Fruit fly (Drosophila melanogaster) whole organism, embryonic: ENCODE data around the gene Cby.

Experiments
- Asciz ChIP-seq: fragments of 200-800 bp; sonication (Bioruptor generic); optimal IDR thresholded peaks from 2 replicates; lab custom pipeline; 2017; ENCODE audit warnings: missing biosample characterization, mild to moderate bottlenecking, missing genetic modification characterization, missing genetic modification reagents
- Atf3 ChIP-seq: fragments of 200-800 bp; sonication (Bioruptor generic); optimal IDR thresholded peaks from 3 replicates; lab custom pipeline; 2016; ENCODE audit warnings: missing biosample characterization, missing genetic modification characterization
- Awh ChIP-seq: fragments of 200-800 bp; sonication (Bioruptor generic); IDR thresholded peaks from 2 replicates; pipeline ENCODE4, ENCODE4 v1.3.6; 2022; ENCODE audit warnings: missing biosample characterization, missing genetic modification characterization
- Bdp1 ChIP-seq: fragments of 200-800 bp; sonication (Bioruptor generic); optimal IDR thresholded peaks from 3 replicates; lab custom pipeline; 2016; ENCODE audit warnings: missing biosample characterization, missing genetic modification characterization
- Blimp-1 ChIP-seq: fragments of 200-800 bp; sonication (Bioruptor generic); optimal IDR thresholded peaks from 3 replicates; lab custom pipeline; 2018; ENCODE audit warnings: missing biosample characterization, missing genetic modification characterization, mild to moderate bottlenecking, moderate library complexity, missing genetic modification reagents
- CG10462 ChIP-seq: fragments of 200-800 bp; sonication (Bioruptor generic); optimal IDR thresholded peaks from 2 replicates; lab custom pipeline; 2016; ENCODE audit warnings: missing biosample characterization, missing genetic modification characterization
- CG12071 ChIP-seq: fragments of 200-800 bp; sonication (Bioruptor generic); optimal IDR thresholded peaks from 3 replicates; lab custom pipeline; 2018; ENCODE audit warnings: missing biosample characterization, mild to moderate bottlenecking, missing genetic modification characterization
- CG12236 ChIP-seq: fragments of 200-800 bp; sonication (Bioruptor generic); optimal IDR thresholded peaks from 2 replicates; lab custom pipeline; 2016; ENCODE audit warnings: missing biosample characterization, missing genetic modification characterization
- CG12659 ChIP-seq: fragments of 200-800 bp; sonication (Bioruptor generic); optimal IDR thresholded peaks from 3 replicates; lab custom pipeline; 2017; ENCODE audit warnings: mild to moderate bottlenecking, missing biosample characterization, missing genetic modification reagents, missing genetic modification characterization
- CG12744 ChIP-seq: fragments of 200-800 bp; sonication (Bioruptor generic); optimal IDR thresholded peaks from 2 replicates; lab custom pipeline; 2016; ENCODE audit warnings: missing biosample characterization, missing genetic modification characterization
- CG1792 ChIP-seq: fragments of 200-800 bp; sonication (Bioruptor generic); optimal IDR thresholded peaks from 2 replicates; lab custom pipeline; 2016; ENCODE audit warnings: missing biosample characterization, missing genetic modification characterization
- CG18599 ChIP-seq: fragments of 200-800 bp; sonication (Bioruptor generic); optimal IDR thresholded peaks from 3 replicates; lab custom pipeline; 2017; ENCODE audit warnings: missing biosample characterization, missing genetic modification characterization, mild to moderate bottlenecking, moderate library complexity, missing genetic modification reagents
- CG2116 ChIP-seq: fragments of 200-800 bp; sonication (Bioruptor generic); optimal IDR thresholded peaks from 3 replicates; lab custom pipeline; 2018; ENCODE audit warnings: missing biosample characterization, mild to moderate bottlenecking, missing genetic modification characterization
- CG2120 ChIP-seq: fragments of 200-800 bp; sonication (Bioruptor generic); optimal IDR thresholded peaks from 3 replicates; lab custom pipeline; 2016; ENCODE audit warnings: missing biosample characterization, missing genetic modification characterization
- CG2129 ChIP-seq: fragments of 200-800 bp; sonication (Bioruptor generic); IDR thresholded peaks from 2 replicates; pipeline ENCODE4 v1.3.6; 2022; ENCODE audit warnings: missing biosample characterization, missing genetic modification characterization; ENCODE audit not compliant: partially characterized antibody
- CG31224 ChIP-seq: fragments of 200-800 bp; sonication (Bioruptor generic); IDR thresholded peaks from 2 replicates; pipeline ENCODE4 v1.3.6; 2022; ENCODE audit warnings: missing biosample characterization, missing genetic modification characterization
- CG34224 ChIP-seq: fragments of 200-800 bp; sonication (Bioruptor generic); IDR thresholded peaks from 3 replicates; pipeline ENCODE4 v1.3.6; 2022; ENCODE audit warnings: missing biosample characterization, missing genetic modification characterization; ENCODE audit not compliant: partially characterized antibody
- CG3847 ChIP-seq: fragments of 200-800 bp; sonication (Bioruptor generic); IDR thresholded peaks from 2 replicates; pipeline ENCODE4 v1.3.6; 2022; ENCODE audit warnings: missing biosample characterization, missing genetic modification characterization
- CG4730 ChIP-seq: fragments of 200-800 bp; sonication (Bioruptor generic); IDR thresholded peaks from 2 replicates; pipeline ENCODE4 v1.3.6; 2022; ENCODE audit warnings: missing biosample characterization, missing genetic modification characterization
- CG6791 ChIP-seq: fragments of 200-800 bp; sonication (Bioruptor generic); IDR thresholded peaks from 3 replicates; pipeline ENCODE4 v1.3.6; 2022; ENCODE audit warnings: missing biosample characterization, missing genetic modification characterization; ENCODE audit not compliant: partially characterized antibody
- CG7357 ChIP-seq: fragments of 200-800 bp; sonication (Bioruptor generic); IDR thresholded peaks from 3 replicates; pipeline ENCODE4 v1.3.6; 2022; ENCODE audit warnings: missing biosample characterization, missing genetic modification characterization
- CG7786 ChIP-seq: fragments of 200-800 bp; sonication (Bioruptor generic); optimal IDR thresholded peaks from 2 replicates; lab custom pipeline; 2016; ENCODE audit warnings: missing biosample characterization, missing genetic modification characterization
- CG8478 ChIP-seq: fragments of >200 bp; optimal IDR thresholded peaks from 2 replicates; lab custom pipeline; 2018
- CG9437 ChIP-seq: fragments of 200-800 bp; sonication (Bioruptor generic); optimal IDR thresholded peaks from 2 replicates; lab custom pipeline; 2018; ENCODE audit warnings: missing biosample characterization, mild to moderate bottlenecking, missing genetic modification characterization
- Dref ChIP-seq: fragments of 200-800 bp; sonication (Bioruptor generic); IDR thresholded peaks from 2 replicates; pipeline ENCODE4 v1.3.6; 2022; ENCODE audit warnings: missing biosample characterization, missing genetic modification characterization
- Fer3 ChIP-seq: fragments of 200-800 bp; sonication (Bioruptor generic); optimal IDR thresholded peaks from 2 replicates; lab custom pipeline; 2018; ENCODE audit warnings: missing biosample characterization, mild to moderate bottlenecking, missing genetic modification characterization, moderate library complexity
- Max ChIP-seq: fragments of 200-800 bp; sonication (Bioruptor generic); optimal IDR thresholded peaks from 2 replicates; lab custom pipeline; 2016; ENCODE audit warnings: missing biosample characterization, mild to moderate bottlenecking, missing genetic modification characterization
- NfI ChIP-seq: fragments of 200-800 bp; sonication (Bioruptor generic); optimal IDR thresholded peaks from 3 replicates; lab custom pipeline; 2018; ENCODE audit warnings: missing biosample characterization, mild to moderate bottlenecking, missing genetic modification characterization, moderate library complexity
- PHDP ChIP-seq: fragments of 200-800 bp; sonication (Bioruptor generic); optimal IDR thresholded peaks from 3 replicates; lab custom pipeline; 2018; ENCODE audit warnings: missing biosample characterization, mild to moderate bottlenecking, missing genetic modification characterization, moderate library complexity
- Ptx1 ChIP-seq: fragments of 200-800 bp; sonication (Bioruptor generic); IDR thresholded peaks from 2 replicates; pipeline ENCODE4 v1.3.6; 2022; ENCODE audit warnings: missing biosample characterization, missing genetic modification characterization
- Spps ChIP-seq: fragments of 200-800 bp; sonication (Bioruptor generic); optimal IDR thresholded peaks from 2 replicates; lab custom pipeline; 2018; ENCODE audit warnings: missing biosample characterization, mild to moderate bottlenecking, missing genetic modification characterization
- TFAM ChIP-seq: fragments of 200-800 bp; sonication (Bioruptor generic); optimal IDR thresholded peaks from 2 replicates; lab custom pipeline; 2017; ENCODE audit warnings: missing biosample characterization, missing genetic modification characterization, inconsistent platforms
- Usf ChIP-seq: fragments of 200-800 bp; sonication (Bioruptor generic); optimal IDR thresholded peaks from 2 replicates; lab custom pipeline; 2017; ENCODE audit warnings: missing genotype, missing biosample characterization, missing genetic modification characterization
- abd-A ChIP-seq: fragments of 200-800 bp; sonication (Bioruptor generic); optimal IDR thresholded peaks from 3 replicates; lab custom pipeline; 2019; ENCODE audit warnings: missing biosample characterization, mild to moderate bottlenecking, missing genetic modification characterization, moderate library complexity
- aop ChIP-seq: fragments of 200-800 bp; sonication (Bioruptor generic); IDR thresholded peaks from 2 replicates; pipeline ENCODE4 v1.3.6; 2022; ENCODE audit warnings: missing biosample characterization, missing genetic modification characterization
- az2 ChIP-seq: fragments of 200-800 bp; sonication (Bioruptor generic); optimal IDR thresholded peaks from 3 replicates; lab custom pipeline; 2016; ENCODE audit warnings: missing biosample characterization, missing genetic modification characterization
- bab2 ChIP-seq: fragments of 200-800 bp; sonication (Bioruptor generic); optimal IDR thresholded peaks from 2 replicates; lab custom pipeline; 2016; ENCODE audit warnings: missing biosample characterization, missing genetic modification characterization
- chn ChIP-seq: fragments of 200-800 bp; sonication (Bioruptor generic); optimal IDR thresholded peaks from 2 replicates; lab custom pipeline; 2016; ENCODE audit warnings: missing biosample characterization, missing genetic modification characterization
- crc ChIP-seq: fragments of 200-800 bp; sonication (Bioruptor generic); optimal IDR thresholded peaks from 2 replicates; lab custom pipeline; 2016; ENCODE audit warnings: missing biosample characterization, missing genetic modification characterization
- dysf ChIP-seq: fragments of 200-800 bp; sonication (Bioruptor generic); IDR thresholded peaks from 3 replicates; pipeline ENCODE4 v1.3.6; 2022; ENCODE audit warnings: missing biosample characterization, missing genetic modification characterization
- eve ChIP-seq, 2 experiments: fragments of >200 bp; optimal IDR thresholded peaks; 2 replicates each; lab custom pipeline; 2017; ENCODE audit warnings: missing biosample characterization in 2 of 2, missing genetic modification characterization in 2 of 2
- lola ChIP-seq, 3 experiments: fragments of >200 bp in 2 of 3; fragments of 200-800 bp in 1 of 3; sonication (Bioruptor generic) in 1 of 3; optimal IDR thresholded peaks; 2 replicates each; lab custom pipeline; 2017 to 2019; ENCODE audit warnings: missing biosample characterization in 3 of 3, missing genetic modification characterization in 3 of 3, mild to moderate bottlenecking in 1 of 3, moderate library complexity in 1 of 3
- mld ChIP-seq: fragments of 200-800 bp; sonication (Bioruptor generic); IDR thresholded peaks from 3 replicates; pipeline ENCODE4 v1.3.6; 2022; ENCODE audit warnings: missing biosample characterization, missing genetic modification characterization; ENCODE audit not compliant: partially characterized antibody
- pho ChIP-seq: fragments of 200-800 bp; sonication (Bioruptor generic); optimal IDR thresholded peaks from 2 replicates; lab custom pipeline; 2016; ENCODE audit warnings: missing biosample characterization, missing genetic modification characterization
- scrt ChIP-seq: fragments of 200-800 bp; sonication (Bioruptor generic); optimal IDR thresholded peaks from 2 replicates; lab custom pipeline; 2018; ENCODE audit warnings: missing biosample characterization, mild to moderate bottlenecking, missing genetic modification characterization, moderate library complexity
- shn ChIP-seq: fragments of 200-800 bp; sonication (Bioruptor generic); optimal IDR thresholded peaks from 3 replicates; lab custom pipeline; 2016; ENCODE audit warnings: missing biosample characterization, missing genetic modification characterization
- sima ChIP-seq: fragments of 200-800 bp; sonication (Bioruptor generic); optimal IDR thresholded peaks from 2 replicates; lab custom pipeline; 2016; ENCODE audit warnings: missing biosample characterization, missing genetic modification characterization
- slbo ChIP-seq: fragments of 200-800 bp; sonication (Bioruptor generic); IDR thresholded peaks from 2 replicates; pipeline ENCODE4 v1.3.6; 2022; ENCODE audit warnings: missing biosample characterization, missing genetic modification characterization
- wek ChIP-seq: fragments of 200-800 bp; sonication (Bioruptor generic); optimal IDR thresholded peaks from 3 replicates; lab custom pipeline; 2018; ENCODE audit warnings: missing biosample characterization, mild to moderate bottlenecking, missing genetic modification characterization, moderate library complexity

The Cby gene

dm6 chr3R:21862137-21862850, 5.5 kb upstream of the Cby start:
- TF ChIP-seq Blimp-1 (GFP tag; lab: Kevin White, UChicago), result peak; percentile 74
- peak; percentile 85 for TF ChIP-seq az2 (GFP tag; lab: Kevin White, UChicago)
- TF ChIP-seq aop (GFP tag; lab: Robert Waterston, UW), result 0 out of 2 replicates have a peak, but pooled peaks have one; percentile 42
- TF ChIP-seq Bdp1 (GFP tag; lab: Kevin White, UChicago), result peak; percentile 9
- TF ChIP-seq CG6791, result no peak
- no peak for TF ChIP-seq CG2129 (GFP tag; lab: Robert Waterston, UW)
- TF ChIP-seq chn (GFP tag; lab: Kevin White, UChicago), result peak; percentile 68
- no peak for TF ChIP-seq mld (GFP tag; lab: Robert Waterston, UW)
- no peak for TF ChIP-seq CG7786
- no peak for TF ChIP-seq Dref
- TF ChIP-seq NfI, result peak; percentile 52
- peak; percentile 39; the same call in 1 of the 2 replicates for TF ChIP-seq CG3847 (GFP tag; lab: Robert Waterston, UW)
- TF ChIP-seq dysf (GFP tag; lab: Robert Waterston, UW), result peak; percentile 50; the same call in 1 of the 3 replicates
- no peak for TF ChIP-seq CG31224 (GFP tag; lab: Robert Waterston, UW)
- peak; percentile 84 for TF ChIP-seq PHDP
- peak; percentile 43 for TF ChIP-seq CG12071
- TF ChIP-seq Usf (GFP tag; lab: Kevin White, UChicago), result peak; percentile 7
- no peak for TF ChIP-seq CG2120
- TF ChIP-seq Fer3, result peak; percentile 25
- peak; percentile 3 for TF ChIP-seq CG18599 (GFP tag; lab: Kevin White, UChicago)
- TF ChIP-seq CG7357 (GFP tag; lab: Robert Waterston, UW), result peak; percentile 68; the same call in 1 of the 3 replicates
- peak in 1 of 3 experiments; percentile 91 for TF ChIP-seq lola (GFP tag; optimal IDR thresholded peaks at IDR 0.05; lab: Kevin White, UChicago)
- TF ChIP-seq bab2 (GFP tag; lab: Kevin White, UChicago), result peak; percentile 43
- peak; percentile 5 for TF ChIP-seq CG12236 (GFP tag; lab: Kevin White, UChicago)
- TF ChIP-seq slbo, result no peak
- no peak for TF ChIP-seq CG34224 (GFP tag; lab: Robert Waterston, UW)
- TF ChIP-seq Spps, result peak; percentile 56
- TF ChIP-seq Asciz, result peak; percentile 84
- TF ChIP-seq eve (GFP tag; optimal IDR thresholded peaks at IDR 0.05; lab: Kevin White, UChicago), result peak in 1 of 2 experiments; percentile 96
- peak; percentile 50; the same call in 1 of the 2 replicates for TF ChIP-seq CG4730 (GFP tag; lab: Robert Waterston, UW)
- TF ChIP-seq CG12659 (GFP tag; lab: Kevin White, UChicago), result peak; percentile 68
- peak; percentile 80 for TF ChIP-seq wek (GFP tag; lab: Kevin White, UChicago)
- no peak for TF ChIP-seq CG12744 (GFP tag; lab: Kevin White, UChicago)
- no peak for TF ChIP-seq pho (GFP tag; lab: Kevin White, UChicago)
- peak; percentile 72 for TF ChIP-seq Ptx1 (GFP tag; lab: Robert Waterston, UW)
- no peak for TF ChIP-seq CG1792
- peak; percentile 25 for TF ChIP-seq scrt (GFP tag; lab: Kevin White, UChicago)
- peak; percentile 86 for TF ChIP-seq Awh (GFP tag; lab: Robert Waterston, UW)
- peak; percentile 13 for TF ChIP-seq Atf3
- no peak for TF ChIP-seq shn (GFP tag; lab: Kevin White, UChicago)
- TF ChIP-seq CG8478, result no peak
- peak; percentile 11 for TF ChIP-seq TFAM
- TF ChIP-seq CG10462, result peak; percentile 67
- peak; percentile 88 for TF ChIP-seq abd-A (tag; lab: Kevin White, UChicago)
- TF ChIP-seq CG2116 (GFP tag; lab: Kevin White, UChicago), result peak; percentile 41
- TF ChIP-seq sima (GFP tag; lab: Kevin White, UChicago), result no peak
- TF ChIP-seq Max (GFP tag; lab: Kevin White, UChicago), result peak; percentile 39
- TF ChIP-seq crc, result no peak
- peak; percentile 64 for TF ChIP-seq CG9437 (GFP tag; lab: Kevin White, UChicago)
